Fruit fly (Drosophila melanogaster): ENCODE results near the gene CG14983.

Gene CG14983

dm6 chr3L:3930930-3931329, 18.2 kb downstream of the CG14983 start:
- TF ChIP-seq CG8119 (GFP tag; IDR thresholded peaks at IDR 0.05) (peak; percentile 14; the same call in 1 of the 3 replicates), Eip93F (GFP tag; optimal IDR thresholded peaks at IDR 0.05) (no peak), fkh (GFP tag; optimal IDR thresholded peaks at IDR 0.05) (peak; percentile 45), Smox (GFP tag; optimal IDR thresholded peaks at IDR 0.05) (no peak)

dm6 chr3L:3929968-3930767, 18.9 kb downstream of the CG14983 start:
- TF ChIP-seq svp (GFP tag): peak; percentile 13
- TF ChIP-seq vri (GFP tag; optimal IDR thresholded peaks at IDR 0.05): peak; percentile 38
- TF ChIP-seq CG10669 (GFP tag; optimal IDR thresholded peaks at IDR 0.05): no peak

- TF ChIP-seq Blimp-1 (GFP tag; optimal IDR thresholded peaks at IDR 0.05) (no peak), svp (GFP tag) (no peak), Eip78C (GFP tag) (peak; percentile 24), vri (GFP tag; optimal IDR thresholded peaks at IDR 0.05) (peak; percentile 85)
These were observed 19.9 kb downstream of the CG14983 start for dm6 chr3L:3928943-3929785.

dm6 chr3L:3928205-3928942, 20.7 kb downstream of the CG14983 start:
- TF ChIP-seq lz (GFP tag; optimal IDR thresholded peaks at IDR 0.05): peak; percentile 85
- peak; percentile 18 for TF ChIP-seq fd85E (GFP tag; optimal IDR thresholded peaks at IDR 0.05)
- TF ChIP-seq Eip75B (GFP tag; optimal IDR thresholded peaks at IDR 0.05): peak; percentile 74
- peak; percentile 87 for TF ChIP-seq acj6 (GFP tag; optimal IDR thresholded peaks at IDR 0.05)
- TF ChIP-seq CG16779 (tag; optimal IDR thresholded peaks at IDR 0.05): peak; percentile 16
- peak; percentile 80 for TF ChIP-seq net (GFP tag; optimal IDR thresholded peaks at IDR 0.05)
- TF ChIP-seq Ets21C (GFP tag; optimal IDR thresholded peaks at IDR 0.05): peak; percentile 81
- peak; percentile 95 for TF ChIP-seq CG31627 (GFP tag; optimal IDR thresholded peaks at IDR 0.05)
- TF ChIP-seq CG32006 (GFP tag; optimal IDR thresholded peaks at IDR 0.05): peak; percentile 75
- TF ChIP-seq CG6854 (GFP tag; optimal IDR thresholded peaks at IDR 0.05): no peak
- peak; percentile 60 for TF ChIP-seq dsx (GFP tag; optimal IDR thresholded peaks at IDR 0.05; ENCODE audit: poor library complexity, severe bottlenecking)
- peak in 1 of 2 experiments; percentile 35 for TF ChIP-seq ss (GFP tag; optimal IDR thresholded peaks at IDR 0.05)
- TF ChIP-seq spab (GFP tag; optimal IDR thresholded peaks at IDR 0.05): peak; percentile 27
- TF ChIP-seq Met (GFP tag; optimal IDR thresholded peaks at IDR 0.05): peak; percentile 93
- peak; percentile 63 for TF ChIP-seq Blimp-1 (GFP tag; optimal IDR thresholded peaks at IDR 0.05)
- TF ChIP-seq CG6163 (GFP tag; IDR thresholded peaks at IDR 0.05): peak; percentile 90
- peak; percentile 73 for TF ChIP-seq fd59A (GFP tag; optimal IDR thresholded peaks at IDR 0.05)
- TF ChIP-seq CG4318 (GFP tag; optimal IDR thresholded peaks at IDR 0.05): peak; percentile 55
- peak; percentile 89 for TF ChIP-seq cyc (GFP tag; optimal IDR thresholded peaks at IDR 0.05)
- TF ChIP-seq Lpt (GFP tag; optimal IDR thresholded peaks at IDR 0.05): peak; percentile 53
- TF ChIP-seq CG10631 (GFP tag; optimal IDR thresholded peaks at IDR 0.05): peak; percentile 68
- TF ChIP-seq dac (GFP tag; optimal IDR thresholded peaks at IDR 0.05): no peak
- peak; percentile 37; the same call in 1 of the 2 replicates for TF ChIP-seq CG11294 (GFP tag; IDR thresholded peaks at IDR 0.05)
- TF ChIP-seq Hr39 (GFP tag; optimal IDR thresholded peaks at IDR 0.05): peak; percentile 95
- TF ChIP-seq Ets96B (tag; optimal IDR thresholded peaks at IDR 0.05): peak; percentile 55
- TF ChIP-seq CG10669 (GFP tag; optimal IDR thresholded peaks at IDR 0.05): peak; percentile 60
- TF ChIP-seq Hr38 (GFP tag; optimal IDR thresholded peaks at IDR 0.05): no peak
- peak; percentile 91 for TF ChIP-seq CG34406 (GFP tag; optimal IDR thresholded peaks at IDR 0.05)
- TF ChIP-seq CG8119 (GFP tag; IDR thresholded peaks at IDR 0.05): peak; percentile 82
- TF ChIP-seq CG8319 (GFP tag; optimal IDR thresholded peaks at IDR 0.05): peak; percentile 71
- TF ChIP-seq Sox14 (GFP tag; optimal IDR thresholded peaks at IDR 0.05): peak; percentile 90
- peak; percentile 80 for TF ChIP-seq CG3919 (GFP tag; optimal IDR thresholded peaks at IDR 0.05)
- peak; percentile 96 for TF ChIP-seq svp (GFP tag)
- TF ChIP-seq Sox15 (GFP tag; optimal IDR thresholded peaks at IDR 0.05): peak; percentile 86
- TF ChIP-seq Smox (GFP tag; optimal IDR thresholded peaks at IDR 0.05): peak; percentile 90
- peak; percentile 78 for TF ChIP-seq Hr4 (GFP tag; optimal IDR thresholded peaks at IDR 0.05)

Data from whole organism, prepupa.